Fruit fly (Drosophila melanogaster) whole organism, wandering third instar larva: ENCODE results near the gene CG44044.

ENCODE experiments used
- Abd-B ChIP-seq: fragments of >200 bp; optimal IDR thresholded peaks from 2 replicates; lab custom pipeline; 2017; ENCODE audit warnings: missing biosample characterization, missing genetic modification characterization
- CG32264 ChIP-seq: fragments of 200-800 bp; sonication (Bioruptor generic); optimal IDR thresholded peaks from 2 replicates; lab custom pipeline; 2016; ENCODE audit warnings: missing biosample characterization, missing genetic modification characterization
- HLH106 ChIP-seq: fragments of 200-800 bp; optimal IDR thresholded peaks from 3 replicates; lab custom pipeline; 2019; ENCODE audit warnings: missing biosample characterization, mild to moderate bottlenecking, missing genetic modification characterization, moderate library complexity
- Myc ChIP-seq: fragments of >200 bp; optimal IDR thresholded peaks from 2 replicates; lab custom pipeline; 2017
- dl ChIP-seq, 2 experiments: fragments of 175-275, 200-275 bp in 1 of 2; fragments of 200-275 bp in 1 of 2; sonication (Bioruptor generic); optimal IDR thresholded peaks; lab custom pipeline; 2018; ENCODE audit warnings: mild to moderate bottlenecking in 2 of 2, missing biosample characterization in 2 of 2, missing genetic modification characterization in 2 of 2, moderate library complexity in 2 of 2; ENCODE audit not compliant: partially characterized antibody in 2 of 2, insufficient read depth in 1 of 2
- foxo ChIP-seq, 2 experiments: fragments of 200-800 bp; sonication (Bioruptor generic); optimal IDR thresholded peaks; 2 replicates in 1 of 2; 3 replicates in 1 of 2; lab custom pipeline; 2016 to 2017; ENCODE audit warnings: missing biosample characterization in 2 of 2, missing genetic modification characterization in 2 of 2
- pan ChIP-seq: fragments of >200 bp; optimal IDR thresholded peaks from 2 replicates; lab custom pipeline; 2017
- psq ChIP-seq: fragments of 200-800 bp; sonication (Bioruptor generic); optimal IDR thresholded peaks from 3 replicates; lab custom pipeline; 2017; ENCODE audit warnings: missing biosample characterization, mild to moderate bottlenecking, missing genetic modification characterization, moderate library complexity
- rgr ChIP-seq: fragments of 200-800 bp; sonication (Bioruptor generic); optimal IDR thresholded peaks from 3 replicates; lab custom pipeline; 2016; ENCODE audit warnings: missing biosample characterization, mild to moderate bottlenecking, missing genetic modification characterization
- sv ChIP-seq: fragments of 200-800 bp; sonication (Bioruptor generic); optimal IDR thresholded peaks from 3 replicates; lab custom pipeline; 2016; ENCODE audit warnings: missing biosample characterization, missing genetic modification characterization

dm6 chr3R:16360008-16360407, 38.4 kb downstream of the CG44044 start, which contains the start of gene CG42446:
- TF ChIP-seq CG32264 (no peak), Abd-B (GFP tag; lab: Kevin White, UChicago) (no peak), sv (no peak), Myc (lab: Kevin White, UChicago) (no peak), HLH106 (tag; lab: Kevin White, UChicago) (no peak), pan (no peak), psq (GFP tag; lab: Kevin White, UChicago) (no peak), rgr (GFP tag; lab: Kevin White, UChicago) (no peak), foxo (GFP tag; optimal IDR thresholded peaks at IDR 0.05; lab: Kevin White, UChicago) (no peak), dl (GFP tag; optimal IDR thresholded peaks at IDR 0.05; lab: Kevin White, UChicago; ENCODE audit: insufficient read depth in 1 of 2, partially characterized antibody in 2 of 2) (no peak)
